Worm (Caenorhabditis elegans) whole organism, late embryonic: ENCODE data around the gene C13G3.12.

ENCODE experiments used
- dmd-4 ChIP-seq: sonication (generic microtip); optimal IDR thresholded peaks from 2 replicates; lab custom pipeline; 2016; ENCODE audit warnings: borderline replicate concordance, missing genetic modification characterization, missing compliant biosample characterization
- elt-2 ChIP-seq: sonication (generic microtip); optimal IDR thresholded peaks from 2 replicates; lab custom pipeline; 2016; ENCODE audit warnings: missing genetic modification reagents, missing genetic modification characterization, missing compliant biosample characterization
- unc-42 ChIP-seq: sonication (generic microtip); optimal IDR thresholded peaks from 2 replicates; lab custom pipeline; 2016; ENCODE audit warnings: missing genotype, missing genetic modification characterization, missing compliant biosample characterization

DNA sequence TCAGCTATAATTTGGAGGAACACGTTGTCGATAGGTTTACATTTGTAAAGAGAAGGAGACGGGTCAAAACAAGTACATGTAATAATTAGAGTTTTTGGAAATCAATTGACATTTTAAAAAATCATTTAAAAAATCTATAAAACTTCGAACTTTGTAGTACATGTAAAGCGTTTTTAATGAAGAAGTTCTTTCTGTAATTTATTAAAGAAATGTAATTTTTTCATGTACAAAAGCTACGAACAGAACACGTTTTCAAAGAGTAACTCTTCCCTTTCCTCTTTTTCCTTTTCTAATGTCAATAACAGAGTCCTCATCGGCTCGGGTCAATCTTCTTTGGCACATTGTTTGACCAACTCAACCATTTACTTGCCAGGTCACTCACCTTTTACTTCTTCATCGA is 21.1 kb upstream of the C13G3.12 start, which contains the start of gene C45B11.6:
- TF ChIP-seq dmd-4 (tag; lab: Kevin White, UChicago) (no peak), unc-42 (tag; lab: Kevin White, UChicago) (no peak), elt-2 (no peak)
